Worm (Caenorhabditis elegans) whole organism, L3 larva: Measurements from ENCODE around the gene pmp-1.

ENCODE experiments used
- R02D3.7 ChIP-seq: fragments of 150-350 bp; optimal IDR thresholded peaks from 2 replicates; lab custom pipeline; 2014; ENCODE audit warnings: missing biosample characterization, missing genetic modification characterization
- ZK546.5 ChIP-seq: sonication (generic microtip); optimal IDR thresholded peaks from 2 replicates; lab custom pipeline; 2017; ENCODE audit warnings: missing biosample characterization, missing genetic modification characterization
- aly-2 ChIP-seq: fragments of 150-350 bp; optimal IDR thresholded peaks from 2 replicates; lab custom pipeline; 2014; ENCODE audit warnings: missing biosample characterization, missing genetic modification characterization
- ama-1 ChIP-seq: fragments of 150-350 bp; optimal IDR thresholded peaks from 2 replicates; lab custom pipeline; 2018
- ceh-16 ChIP-seq: sonication (generic microtip); optimal IDR thresholded peaks from 2 replicates; lab custom pipeline; 2017; ENCODE audit warnings: missing biosample characterization, missing genetic modification characterization
- ceh-28 ChIP-seq: fragments of 150-350 bp; optimal IDR thresholded peaks from 2 replicates; lab custom pipeline; 2014; ENCODE audit warnings: missing biosample characterization, missing genetic modification reagents, missing genetic modification characterization
- ceh-82 ChIP-seq: fragments of 150-350 bp; optimal IDR thresholded peaks from 2 replicates; lab custom pipeline; 2014; ENCODE audit warnings: missing biosample characterization, missing genetic modification characterization
- daf-12 ChIP-seq: fragments of 150-350 bp; optimal IDR thresholded peaks from 2 replicates; lab custom pipeline; 2014; ENCODE audit warnings: missing biosample characterization, missing genetic modification reagents, missing genetic modification characterization
- egl-27 ChIP-seq: sonication (generic microtip); optimal IDR thresholded peaks from 4 replicates; lab custom pipeline; 2017; ENCODE audit warnings: missing biosample characterization, missing genetic modification reagents, missing genetic modification characterization
- egl-5 ChIP-seq: fragments of 150-350 bp; optimal IDR thresholded peaks from 2 replicates; lab custom pipeline; 2017; ENCODE audit warnings: missing biosample characterization, missing genetic modification reagents, missing genetic modification characterization, inconsistent platforms
- elt-1 ChIP-seq: fragments of 150-350 bp; optimal IDR thresholded peaks from 2 replicates; lab custom pipeline; 2014; ENCODE audit warnings: missing biosample characterization, missing genetic modification characterization
- elt-2 ChIP-seq: sonication (generic microtip); optimal IDR thresholded peaks from 2 replicates; lab custom pipeline; 2016; ENCODE audit warnings: missing genetic modification reagents, mild to moderate bottlenecking, missing genetic modification characterization, missing compliant biosample characterization
- elt-3 ChIP-seq, 3 experiments: fragments of 150-350 bp in 1 of 3; sonication (generic microtip) in 2 of 3; optimal IDR thresholded peaks; 2 replicates in 2 of 3; 4 replicates in 1 of 3; lab custom pipeline; 2014 to 2017; ENCODE audit warnings: missing biosample characterization in 3 of 3, missing genetic modification characterization in 3 of 3
- fkh-10 ChIP-seq: sonication (generic microtip); optimal IDR thresholded peaks from 2 replicates; lab custom pipeline; 2017; ENCODE audit warnings: missing biosample characterization, missing genetic modification reagents, missing genetic modification characterization
- fos-1 ChIP-seq: fragments of 150-350 bp; optimal IDR thresholded peaks from 2 replicates; lab custom pipeline; 2014; ENCODE audit warnings: missing biosample characterization, missing genetic modification characterization
- hmg-11 ChIP-seq: sonication (generic microtip); optimal IDR thresholded peaks from 2 replicates; lab custom pipeline; 2016; ENCODE audit warnings: missing genetic modification characterization, missing compliant biosample characterization
- lin-15B ChIP-seq: fragments of 150-350 bp; optimal IDR thresholded peaks from 2 replicates; lab custom pipeline; 2014; ENCODE audit warnings: missing biosample characterization, missing genetic modification characterization
- lin-39 ChIP-seq: fragments of 150-350 bp; optimal IDR thresholded peaks from 2 replicates; lab custom pipeline; 2018; ENCODE audit warnings: missing biosample characterization, missing genetic modification reagents, missing genetic modification characterization
- lsy-12 ChIP-seq: sonication (generic microtip); optimal IDR thresholded peaks from 2 replicates; lab custom pipeline; 2016; ENCODE audit warnings: mild to moderate bottlenecking, missing genetic modification characterization, missing compliant biosample characterization
- mml-1 ChIP-seq: fragments of 150-350 bp; sonication (generic microtip); optimal IDR thresholded peaks from 3 replicates; lab custom pipeline; 2014; ENCODE audit warnings: missing biosample characterization, missing genetic modification characterization
- nfya-1 ChIP-seq: sonication (generic microtip); optimal IDR thresholded peaks from 2 replicates; lab custom pipeline; 2017; ENCODE audit warnings: missing genetic modification characterization, mild to moderate bottlenecking, missing compliant biosample characterization, antibody characterized with exemption, moderate library complexity; ENCODE audit not compliant: insufficient read depth
- nhr-11 ChIP-seq: fragments of 150-350 bp; optimal IDR thresholded peaks from 2 replicates; lab custom pipeline; 2014; ENCODE audit warnings: missing biosample characterization, missing genetic modification characterization
- nhr-23 ChIP-seq: fragments of 150-350 bp; optimal IDR thresholded peaks from 2 replicates; lab custom pipeline; 2014; ENCODE audit warnings: missing biosample characterization, missing genetic modification reagents, missing genetic modification characterization
- nhr-237 ChIP-seq: fragments of 150-350 bp; optimal IDR thresholded peaks from 2 replicates; lab custom pipeline; 2014; ENCODE audit warnings: missing biosample characterization, missing genetic modification characterization
- nhr-25 ChIP-seq: sonication (generic microtip); optimal IDR thresholded peaks from 2 replicates; lab custom pipeline; 2017; ENCODE audit warnings: missing biosample characterization, missing genetic modification characterization
- nhr-28 ChIP-seq: fragments of 150-350 bp; optimal IDR thresholded peaks from 2 replicates; lab custom pipeline; 2014; ENCODE audit warnings: missing biosample characterization, missing genetic modification characterization
- nhr-43 ChIP-seq: sonication (generic microtip); optimal IDR thresholded peaks from 2 replicates; lab custom pipeline; 2016; ENCODE audit warnings: mild to moderate bottlenecking, missing genetic modification characterization, missing compliant biosample characterization; ENCODE audit not compliant: poor library complexity, severe bottlenecking
- nhr-77 ChIP-seq: fragments of 150-350 bp; optimal IDR thresholded peaks from 2 replicates; lab custom pipeline; 2014; ENCODE audit warnings: missing biosample characterization, missing genetic modification characterization
- pha-4 ChIP-seq: fragments of 150-350 bp; optimal IDR thresholded peaks from 2 replicates; lab custom pipeline; 2014; ENCODE audit warnings: missing biosample characterization, missing genetic modification reagents, missing genetic modification characterization
- pqm-1 ChIP-seq: fragments of 150-350 bp; optimal IDR thresholded peaks from 2 replicates; lab custom pipeline; 2017; ENCODE audit warnings: missing biosample characterization, missing genetic modification characterization, inconsistent platforms
- skn-1 ChIP-seq: fragments of 150-350 bp; optimal IDR thresholded peaks from 2 replicates; lab custom pipeline; 2014; ENCODE audit warnings: missing biosample characterization, missing genetic modification characterization
- snpc-4 ChIP-seq: fragments of 150-350 bp; optimal IDR thresholded peaks from 2 replicates; lab custom pipeline; 2014; ENCODE audit warnings: missing biosample characterization, missing genetic modification characterization
- tbx-2 ChIP-seq: sonication (generic microtip); optimal IDR thresholded peaks from 2 replicates; lab custom pipeline; 2016; ENCODE audit warnings: mild to moderate bottlenecking, missing genetic modification characterization, missing compliant biosample characterization
- unc-62 ChIP-seq: fragments of 150-350 bp; sonication (generic microtip); optimal IDR thresholded peaks from 4 replicates; lab custom pipeline; 2014; ENCODE audit warnings: missing biosample characterization, missing genetic modification reagents, missing genetic modification characterization
- zag-1 ChIP-seq: fragments of 150-350 bp; optimal IDR thresholded peaks from 2 replicates; lab custom pipeline; 2014; ENCODE audit warnings: missing biosample characterization, missing genetic modification characterization
- ztf-11 ChIP-seq: fragments of 150-350 bp; optimal IDR thresholded peaks from 2 replicates; lab custom pipeline; 2014; ENCODE audit warnings: missing biosample characterization, missing genetic modification characterization
- ztf-4 ChIP-seq: fragments of 150-350 bp; optimal IDR thresholded peaks from 2 replicates; lab custom pipeline; 2014; ENCODE audit warnings: missing biosample characterization, missing genetic modification characterization

The pmp-1 gene

ce11 chrII:6870803-6871202 is 12.8 kb downstream of the pmp-1 start, which contains the start of gene clhm-1:
Gene clhm-1, minus strand, starts transcription at chrII:6871009.
- no peak for TF ChIP-seq ceh-28 (tag; lab: Kevin White, UChicago)
- TF ChIP-seq skn-1 (tag; lab: Kevin White, UChicago): no peak
- TF ChIP-seq egl-27 (tag; lab: Kevin White, UChicago): no peak
- TF ChIP-seq zag-1: no peak
- TF ChIP-seq nfya-1 (tag; lab: Kevin White, UChicago): peak; percentile 17
- no peak for TF ChIP-seq fos-1 (tag; lab: Kevin White, UChicago)
- TF ChIP-seq, all 47 proteins: peak for 1

ce11 chrII:6863652-6864051 is 19.9 kb downstream of the pmp-1 start, which contains the start of gene aff-1:
Gene aff-1, minus strand, starts transcription at chrII:6863752.
- TF ChIP-seq zag-1 (no peak), hmg-11 (no peak), nhr-77 (no peak), snpc-4 (tag; lab: Kevin White, UChicago) (no peak)

- TF ChIP-seq daf-12 (tag; lab: Kevin White, UChicago) (no peak), aly-2 (tag; lab: Kevin White, UChicago) (no peak), nhr-237 (no peak)
These were observed 23.5 kb downstream of the pmp-1 start for ce11 chrII:6860043-6860442.

- TF ChIP-seq unc-62 (GFP tag; lab: Kevin White, UChicago) (peak; percentile 10), ceh-16 (no peak), elt-2 (tag; lab: Kevin White, UChicago) (peak; percentile 32), nhr-77 (no peak), lin-39 (tag; lab: Kevin White, UChicago) (peak; percentile 17), ZK546.5 (tag; lab: Kevin White, UChicago) (no peak), egl-5 (peak; percentile 73), fkh-10 (GFP tag; lab: Kevin White, UChicago) (no peak), R02D3.7 (no peak), snpc-4 (tag; lab: Kevin White, UChicago) (peak; percentile 53), ceh-28 (tag; lab: Kevin White, UChicago) (no peak), lin-15B (tag; lab: Kevin White, UChicago) (peak; percentile 8), nhr-43 (tag; lab: Kevin White, UChicago) (no peak), hmg-11 (peak; percentile 83), tbx-2 (no peak), mml-1 (tag; lab: Kevin White, UChicago) (no peak), nfya-1 (tag; lab: Kevin White, UChicago) (peak; percentile 43), pha-4 (peak; percentile 66)
These were observed 24.7 kb downstream of the pmp-1 start for ce11 chrII:6858835-6859234.

ce11 chrII:6858201-6858600 is 25.4 kb downstream of the pmp-1 start, which contains the start of gene dnj-5:
Gene dnj-5, minus strand, starts transcription at chrII:6858301.
- TF ChIP-seq ama-1 (lab: Kevin White, UChicago): no peak
- TF ChIP-seq nhr-25 (tag; lab: Kevin White, UChicago): no peak
- no peak for TF ChIP-seq nhr-28 (tag; lab: Kevin White, UChicago)
- no peak for TF ChIP-seq nfya-1 (tag; lab: Kevin White, UChicago)
- TF ChIP-seq egl-5: no peak
- no peak for TF ChIP-seq ceh-16
- TF ChIP-seq ceh-82 (tag; lab: Kevin White, UChicago): no peak

ce11 chrII:6853059-6853466 is 30.5 kb downstream of the pmp-1 start:
- TF ChIP-seq nhr-25 (tag; lab: Kevin White, UChicago): peak; percentile 56
- peak in 1 of 3 experiments; percentile 39 for TF ChIP-seq elt-3 (tag; optimal IDR thresholded peaks at IDR 0.05; lab: Kevin White, UChicago)
- TF ChIP-seq ceh-82 (tag; lab: Kevin White, UChicago): peak; percentile 5
- TF ChIP-seq ztf-11: no peak
- peak; percentile 85 for TF ChIP-seq lin-39 (tag; lab: Kevin White, UChicago)
- peak; percentile 28 for TF ChIP-seq nhr-43 (tag; lab: Kevin White, UChicago)
- TF ChIP-seq ztf-4 (tag; lab: Kevin White, UChicago): peak; percentile 37
- TF ChIP-seq nhr-11 (tag; lab: Kevin White, UChicago): peak; percentile 35
- TF ChIP-seq lsy-12 (tag; lab: Kevin White, UChicago): peak; percentile 78
- peak; percentile 32 for TF ChIP-seq egl-5
- peak; percentile 55 for TF ChIP-seq ama-1 (lab: Kevin White, UChicago)
- peak; percentile 24 for TF ChIP-seq skn-1 (tag; lab: Kevin White, UChicago)
- TF ChIP-seq elt-1 (tag; lab: Kevin White, UChicago): no peak
- TF ChIP-seq mml-1 (tag; lab: Kevin White, UChicago): no peak
- TF ChIP-seq tbx-2: peak; percentile 36
- TF ChIP-seq elt-2 (tag; lab: Kevin White, UChicago): peak; percentile 46
- TF ChIP-seq egl-27 (tag; lab: Kevin White, UChicago): peak; percentile 94
- TF ChIP-seq ceh-28 (tag; lab: Kevin White, UChicago): peak; percentile 20
- no peak for TF ChIP-seq nhr-77
- peak; percentile 19 for TF ChIP-seq nhr-23 (tag; lab: Kevin White, UChicago)
- peak; percentile 12 for TF ChIP-seq R02D3.7
- TF ChIP-seq nfya-1 (tag; lab: Kevin White, UChicago): peak; percentile 75
- peak; percentile 47 for TF ChIP-seq lin-15B (tag; lab: Kevin White, UChicago)
- no peak for TF ChIP-seq ceh-16
- peak; percentile 78 for TF ChIP-seq hmg-11
- peak; percentile 58 for TF ChIP-seq pha-4
- TF ChIP-seq snpc-4 (tag; lab: Kevin White, UChicago): peak; percentile 3
- no peak for TF ChIP-seq zag-1
- peak; percentile 31 for TF ChIP-seq pqm-1 (tag; lab: Kevin White, UChicago)
